Worm (Caenorhabditis elegans): ENCODE data around the gene fipr-7.

ce11 chrV:10224619-10225018, 5.0 kb upstream of the fipr-7 start:
- TF ChIP-seq fkh-2 (tag; optimal IDR thresholded peaks at IDR 0.05) (no peak), aly-2 (tag; optimal IDR thresholded peaks at IDR 0.05) (no peak), unc-62 (GFP tag; optimal IDR thresholded peaks at IDR 0.05) (no peak), skn-1 (tag; optimal IDR thresholded peaks at IDR 0.05) (no peak), ceh-28 (tag; optimal IDR thresholded peaks at IDR 0.05) (no peak), lin-39 (tag; optimal IDR thresholded peaks at IDR 0.05) (no peak), nhr-237 (tag; optimal IDR thresholded peaks at IDR 0.05) (no peak), hmg-11 (tag; optimal IDR thresholded peaks at IDR 0.05) (no peak)
